Fruit fly (Drosophila melanogaster) whole organism, embryonic: ENCODE measurements around the gene CG11700.

Experiments
- Atf-2 ChIP-seq: fragments of 200-800 bp; sonication (Bioruptor generic); optimal IDR thresholded peaks from 2 replicates; lab custom pipeline; 2016; ENCODE audit warnings: missing biosample characterization, missing genetic modification characterization
- Blimp-1 ChIP-seq: fragments of 200-800 bp; sonication (Bioruptor generic); optimal IDR thresholded peaks from 3 replicates; lab custom pipeline; 2018; ENCODE audit warnings: missing biosample characterization, missing genetic modification characterization, mild to moderate bottlenecking, moderate library complexity, missing genetic modification reagents
- C15 ChIP-seq: fragments of 200-800 bp; sonication (Bioruptor generic); IDR thresholded peaks from 3 replicates; pipeline ENCODE4 v1.3.6; 2022; ENCODE audit warnings: missing biosample characterization, missing genetic modification characterization
- CG10431 ChIP-seq: fragments of 200-800 bp; sonication (Bioruptor generic); optimal IDR thresholded peaks from 3 replicates; lab custom pipeline; 2018; ENCODE audit warnings: missing biosample characterization, mild to moderate bottlenecking, missing genetic modification characterization
- CG10543 ChIP-seq: fragments of 200-800 bp; sonication (Bioruptor generic); optimal IDR thresholded peaks from 3 replicates; lab custom pipeline; 2017; ENCODE audit warnings: missing biosample characterization, mild to moderate bottlenecking, missing genetic modification characterization, moderate library complexity
- CG10979 ChIP-seq: fragments of 200-800 bp; sonication (Bioruptor generic); optimal IDR thresholded peaks from 2 replicates; lab custom pipeline; 2018; ENCODE audit warnings: missing biosample characterization, mild to moderate bottlenecking, missing genetic modification characterization, moderate library complexity
- CG11456 ChIP-seq: fragments of 200-800 bp; sonication (Bioruptor generic); IDR thresholded peaks from 3 replicates; pipeline ENCODE4 v1.3.6; 2022; ENCODE audit warnings: missing biosample characterization, missing genetic modification characterization
- CG11560 ChIP-seq: fragments of 200-800 bp; sonication (Bioruptor generic); IDR thresholded peaks from 3 replicates; pipeline ENCODE4 v1.3.6; 2022; ENCODE audit warnings: missing biosample characterization, missing genetic modification characterization
- CG12155 ChIP-seq: fragments of 200-800 bp; sonication (Bioruptor generic); optimal IDR thresholded peaks from 3 replicates; lab custom pipeline; 2016; ENCODE audit warnings: missing biosample characterization, missing genetic modification characterization
- CG15073 ChIP-seq: fragments of 200-800 bp; sonication (Bioruptor generic); optimal IDR thresholded peaks from 2 replicates; lab custom pipeline; 2016; ENCODE audit warnings: missing biosample characterization, missing genetic modification characterization
- CG1602 ChIP-seq: fragments of 200-800 bp; sonication (Bioruptor generic); optimal IDR thresholded peaks from 3 replicates; lab custom pipeline; 2016; ENCODE audit warnings: missing biosample characterization, missing genetic modification characterization
- CG18476 ChIP-seq: fragments of 200-800 bp; sonication (Bioruptor generic); optimal IDR thresholded peaks from 2 replicates; lab custom pipeline; 2016; ENCODE audit warnings: missing biosample characterization, mild to moderate bottlenecking, missing genetic modification characterization
- CG2678 ChIP-seq: fragments of 200-800 bp; sonication (Bioruptor generic); optimal IDR thresholded peaks from 3 replicates; lab custom pipeline; 2019; ENCODE audit warnings: missing biosample characterization, mild to moderate bottlenecking, missing genetic modification characterization, moderate library complexity
- CG2889 ChIP-seq: fragments of 200-800 bp; sonication (Bioruptor generic); IDR thresholded peaks from 3 replicates; pipeline ENCODE4 v1.3.6; 2022; ENCODE audit warnings: missing biosample characterization, missing genetic modification characterization
- CG32532 ChIP-seq: fragments of 200-800 bp; sonication (Bioruptor generic); IDR thresholded peaks from 2 replicates; pipeline ENCODE4 v1.3.6; 2022; ENCODE audit warnings: missing biosample characterization, missing genetic modification characterization
- CG42726 ChIP-seq: fragments of 200-800 bp; sonication (Bioruptor generic); IDR thresholded peaks from 2 replicates; pipeline ENCODE4 v1.3.6; 2022; ENCODE audit warnings: missing biosample characterization, missing genetic modification characterization; ENCODE audit not compliant: partially characterized antibody
- CG4854 ChIP-seq: fragments of 200-800 bp; sonication (Bioruptor generic); optimal IDR thresholded peaks from 2 replicates; lab custom pipeline; 2016; ENCODE audit warnings: missing biosample characterization, missing genetic modification characterization, inconsistent platforms
- CG6683 ChIP-seq: fragments of 200-800 bp; sonication (Bioruptor generic); optimal IDR thresholded peaks from 2 replicates; lab custom pipeline; 2017; ENCODE audit warnings: missing biosample characterization, mild to moderate bottlenecking, missing genetic modification characterization, missing genetic modification reagents
- CG6689 ChIP-seq: fragments of 200-800 bp; sonication (Bioruptor generic); IDR thresholded peaks from 2 replicates; pipeline ENCODE4 v1.3.6; 2022; ENCODE audit warnings: missing biosample characterization, missing genetic modification characterization
- CG7745 ChIP-seq: fragments of 200-800 bp; sonication (Bioruptor generic); optimal IDR thresholded peaks from 2 replicates; lab custom pipeline; 2018; ENCODE audit warnings: missing biosample characterization, mild to moderate bottlenecking, missing genetic modification characterization, moderate library complexity
- CG7839 ChIP-seq: fragments of 200-800 bp; sonication (Bioruptor generic); optimal IDR thresholded peaks from 3 replicates; lab custom pipeline; 2018; ENCODE audit warnings: missing biosample characterization, mild to moderate bottlenecking, missing genetic modification characterization, moderate library complexity
- CG9817 ChIP-seq: fragments of 200-800 bp; sonication (Bioruptor generic); optimal IDR thresholded peaks from 2 replicates; lab custom pipeline; 2018; ENCODE audit warnings: missing biosample characterization, mild to moderate bottlenecking, missing genetic modification characterization, moderate library complexity
- CG9932 ChIP-seq: fragments of 200-800 bp; sonication (Bioruptor generic); IDR thresholded peaks from 2 replicates; pipeline ENCODE4 v1.3.6; 2022; ENCODE audit warnings: missing biosample characterization, missing genetic modification characterization
- CoRest ChIP-seq: fragments of 200-800 bp; sonication (Bioruptor generic); optimal IDR thresholded peaks from 3 replicates; lab custom pipeline; 2018; ENCODE audit warnings: missing biosample characterization, mild to moderate bottlenecking, missing genetic modification characterization, moderate library complexity
- Doc2 ChIP-seq: fragments of 200-800 bp; sonication (Bioruptor generic); IDR thresholded peaks from 2 replicates; pipeline ENCODE4 v1.3.6; 2022; ENCODE audit warnings: missing biosample characterization, missing genetic modification characterization
- Dp ChIP-seq: fragments of 200-800 bp; sonication (Bioruptor generic); optimal IDR thresholded peaks from 2 replicates; lab custom pipeline; 2018; ENCODE audit warnings: missing biosample characterization, mild to moderate bottlenecking, missing genetic modification characterization, moderate library complexity
- Mrtf ChIP-seq: fragments of 200-800 bp; sonication (Bioruptor generic); IDR thresholded peaks from 3 replicates; pipeline ENCODE4 v1.3.6; 2022; ENCODE audit warnings: missing biosample characterization, missing genetic modification characterization
- Scr ChIP-seq: fragments of 200-800 bp; sonication (Bioruptor generic); IDR thresholded peaks from 2 replicates; pipeline ENCODE4 v1.3.6; 2022; ENCODE audit warnings: missing biosample characterization, missing genetic modification characterization; ENCODE audit not compliant: partially characterized antibody
- Stat92E ChIP-seq, 3 experiments: fragments of >200 bp in 2 of 3; fragments of 200-800 bp in 1 of 3; sonication (Bioruptor generic) in 1 of 3; optimal IDR thresholded peaks; 2 replicates each; lab custom pipeline; 2017 to 2019; ENCODE audit warnings: missing biosample characterization in 3 of 3, missing genetic modification characterization in 3 of 3, mild to moderate bottlenecking in 1 of 3, moderate library complexity in 1 of 3
- Vsx1 ChIP-seq: fragments of 200-800 bp; sonication (Bioruptor generic); optimal IDR thresholded peaks from 2 replicates; lab custom pipeline; 2017; ENCODE audit warnings: missing biosample characterization, mild to moderate bottlenecking, missing genetic modification characterization, missing genetic modification reagents
- abd-A ChIP-seq: fragments of 200-800 bp; sonication (Bioruptor generic); optimal IDR thresholded peaks from 3 replicates; lab custom pipeline; 2019; ENCODE audit warnings: missing biosample characterization, mild to moderate bottlenecking, missing genetic modification characterization, moderate library complexity
- ara ChIP-seq: fragments of 200-800 bp; sonication (Bioruptor generic); IDR thresholded peaks from 2 replicates; pipeline ENCODE4 v1.3.6; 2022; ENCODE audit warnings: missing biosample characterization, missing genetic modification characterization
- ase ChIP-seq: fragments of 200-800 bp; sonication (Bioruptor generic); IDR thresholded peaks from 3 replicates; pipeline ENCODE4 v1.3.6; 2022; ENCODE audit warnings: missing biosample characterization, missing genetic modification characterization
- dan ChIP-seq: fragments of 200-800 bp; sonication (Bioruptor generic); IDR thresholded peaks from 2 replicates; pipeline ENCODE4 v1.3.6; 2022; ENCODE audit warnings: missing biosample characterization, missing genetic modification characterization
- eyg ChIP-seq: fragments of 200-800 bp; sonication (Bioruptor generic); optimal IDR thresholded peaks from 3 replicates; lab custom pipeline; 2016; ENCODE audit warnings: missing biosample characterization, missing genetic modification characterization
- gcm2 ChIP-seq: fragments of 200-800 bp; sonication (Bioruptor generic); optimal IDR thresholded peaks from 2 replicates; lab custom pipeline; 2016; ENCODE audit warnings: missing biosample characterization, missing genetic modification characterization
- grn ChIP-seq: fragments of 200-800 bp; sonication (Bioruptor generic); optimal IDR thresholded peaks from 3 replicates; lab custom pipeline; 2017; ENCODE audit warnings: missing biosample characterization, missing genetic modification characterization
- ind ChIP-seq: fragments of 200-800 bp; sonication (Bioruptor generic); optimal IDR thresholded peaks from 3 replicates; lab custom pipeline; 2016; ENCODE audit warnings: missing biosample characterization, missing genetic modification characterization
- jing ChIP-seq: fragments of 200-800 bp; sonication (Bioruptor generic); optimal IDR thresholded peaks from 2 replicates; lab custom pipeline; 2018; ENCODE audit warnings: missing biosample characterization, mild to moderate bottlenecking, missing genetic modification characterization
- ken ChIP-seq: fragments of 200-800 bp; sonication (Bioruptor generic); IDR thresholded peaks from 3 replicates; pipeline ENCODE4 v1.3.6; 2022; ENCODE audit warnings: missing biosample characterization, missing genetic modification characterization
- klu ChIP-seq: fragments of 200-800 bp; sonication (Bioruptor generic); IDR thresholded peaks from 2 replicates; pipeline ENCODE4 v1.3.6; 2022; ENCODE audit warnings: missing biosample characterization, missing genetic modification characterization
- nerfin-1 ChIP-seq: fragments of 200-800 bp; sonication (Bioruptor generic); optimal IDR thresholded peaks from 3 replicates; lab custom pipeline; 2019; ENCODE audit warnings: missing biosample characterization, mild to moderate bottlenecking, missing genetic modification characterization, moderate library complexity
- sc ChIP-seq, 3 experiments: fragments of >200 bp in 2 of 3; fragments of 200-800 bp in 1 of 3; sonication (Bioruptor generic) in 1 of 3; optimal IDR thresholded peaks; 2 replicates in 2 of 3; 3 replicates in 1 of 3; lab custom pipeline; 2017; ENCODE audit warnings: mild to moderate bottlenecking in 1 of 3, missing biosample characterization in 1 of 3, missing genetic modification characterization in 1 of 3, missing genetic modification reagents in 1 of 3
- scrt ChIP-seq: fragments of 200-800 bp; sonication (Bioruptor generic); optimal IDR thresholded peaks from 2 replicates; lab custom pipeline; 2018; ENCODE audit warnings: missing biosample characterization, mild to moderate bottlenecking, missing genetic modification characterization, moderate library complexity
- so ChIP-seq: fragments of 200-800 bp; sonication (Bioruptor generic); IDR thresholded peaks from 3 replicates; pipeline ENCODE4 v1.3.6; 2022; ENCODE audit warnings: missing biosample characterization, missing genetic modification characterization
- sob ChIP-seq: fragments of 200-800 bp; sonication (Bioruptor generic); IDR thresholded peaks from 2 replicates; pipeline ENCODE4 v1.3.6; 2022; ENCODE audit warnings: missing biosample characterization, missing genetic modification characterization
- stc ChIP-seq: fragments of 200-800 bp; sonication (Bioruptor generic); IDR thresholded peaks from 2 replicates; pipeline ENCODE4 v1.3.6; 2022; ENCODE audit warnings: missing biosample characterization, missing genetic modification characterization
- vfl ChIP-seq: fragments of 200-800 bp; sonication (Bioruptor generic); optimal IDR thresholded peaks from 2 replicates; lab custom pipeline; 2016; ENCODE audit warnings: missing biosample characterization, missing genetic modification characterization
- zfh2 ChIP-seq: fragments of 200-800 bp; sonication (Bioruptor generic); optimal IDR thresholded peaks from 2 replicates; lab custom pipeline; 2016; ENCODE audit warnings: missing biosample characterization, missing genetic modification characterization

Gene CG11700

DNA sequence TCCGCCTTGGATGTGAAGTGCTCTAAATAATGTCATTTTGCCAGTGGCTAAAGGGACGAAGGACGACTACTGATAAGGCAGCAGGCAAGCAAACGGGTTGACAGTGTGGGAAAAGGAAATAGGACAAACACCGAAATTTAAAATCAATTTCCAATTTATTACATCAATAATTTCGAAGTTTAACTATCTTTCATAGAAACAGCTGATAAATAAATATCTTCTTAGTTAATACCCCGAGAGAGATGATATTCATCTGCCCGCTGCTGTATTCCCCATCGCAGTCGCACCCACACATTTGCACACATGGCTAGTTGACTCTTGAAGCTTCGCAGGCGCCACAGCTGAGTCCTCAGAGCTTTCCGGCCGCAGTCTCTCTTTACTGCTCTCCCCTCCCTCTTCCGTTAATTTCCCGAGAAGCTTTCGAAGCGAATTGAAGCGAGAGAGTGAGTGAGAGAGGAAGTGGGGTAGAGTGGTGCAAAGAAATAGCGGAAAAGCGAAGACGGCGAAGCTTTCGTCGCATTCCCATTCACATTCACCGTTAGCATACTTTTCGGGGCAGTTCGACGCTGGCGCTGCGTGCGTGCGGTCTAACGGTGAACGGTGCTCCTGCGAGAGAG lies 33.6 kb upstream of the CG11700 start (continued):
- TF ChIP-seq eyg (peak; percentile 52), klu (GFP tag; lab: Robert Waterston, UW) (0 out of 2 replicates have a peak, but pooled peaks have one; percentile 30), ind (GFP tag; lab: Kevin White, UChicago) (peak; percentile 45), dan (GFP tag; lab: Robert Waterston, UW) (no peak), CG2678 (tag; lab: Kevin White, UChicago) (peak; percentile 81), Blimp-1 (peak; percentile 54), sc (optimal IDR thresholded peaks at IDR 0.05; lab: Kevin White, UChicago) (no peak), sc (GFP tag; optimal IDR thresholded peaks at IDR 0.05; lab: Kevin White, UChicago) (no peak), CG12155 (GFP tag; lab: Kevin White, UChicago) (no peak), CG6683 (GFP tag; lab: Kevin White, UChicago) (peak; percentile 57), abd-A (tag; lab: Kevin White, UChicago) (peak; percentile 50), CG32532 (GFP tag; lab: Robert Waterston, UW) (peak; percentile 77), ken (GFP tag; lab: Robert Waterston, UW) (peak; percentile 54; the same call in 2 of the 3 replicates), CG7839 (tag; lab: Kevin White, UChicago) (peak; percentile 76), Vsx1 (no peak), vfl (GFP tag; lab: Kevin White, UChicago) (no peak), Doc2 (no peak), CG7745 (tag; lab: Kevin White, UChicago) (no peak), CG2889 (peak; percentile 58; the same call in 1 of the 3 replicates), C15 (GFP tag; lab: Robert Waterston, UW) (no peak), CG9932 (GFP tag; lab: Robert Waterston, UW) (peak; percentile 69), CG10979 (tag; lab: Kevin White, UChicago) (no peak), ase (peak; percentile 56; the same call in 2 of the 3 replicates), scrt (GFP tag; lab: Kevin White, UChicago) (peak; percentile 48), ara (GFP tag; lab: Robert Waterston, UW) (peak; percentile 33; the same call in 1 of the 2 replicates), grn (GFP tag; lab: Kevin White, UChicago) (no peak), CG1602 (no peak), CG11456 (GFP tag; lab: Robert Waterston, UW) (peak; percentile 56; the same call in 1 of the 3 replicates), Mrtf (GFP tag; lab: Robert Waterston, UW) (peak; percentile 72), CoRest (tag; lab: Kevin White, UChicago) (peak; percentile 65), CG10543 (peak; percentile 66), so (GFP tag; lab: Robert Waterston, UW) (peak; percentile 55; the same call in 1 of the 3 replicates), zfh2 (GFP tag; lab: Kevin White, UChicago) (peak; percentile 26), Scr (no peak), CG10431 (GFP tag; lab: Kevin White, UChicago) (no peak), CG4854 (no peak), CG18476 (GFP tag; lab: Kevin White, UChicago) (peak; percentile 35), CG11560 (tag; lab: Robert Waterston, UW) (0 out of 3 replicates have a peak, but pooled peaks have one; percentile 31), jing (GFP tag; lab: Kevin White, UChicago) (no peak), Stat92E (GFP tag; optimal IDR thresholded peaks at IDR 0.05; lab: Kevin White, UChicago) (no peak), CG9817 (tag; lab: Kevin White, UChicago) (peak; percentile 52), gcm2 (GFP tag; lab: Kevin White, UChicago) (peak; percentile 3), Atf-2 (GFP tag; lab: Kevin White, UChicago) (no peak), Dp (GFP tag; lab: Kevin White, UChicago) (no peak), stc (GFP tag; lab: Robert Waterston, UW) (peak; percentile 68), CG6689 (GFP tag; lab: Robert Waterston, UW) (peak; percentile 59), CG15073 (GFP tag; lab: Kevin White, UChicago) (no peak), CG42726 (GFP tag; lab: Robert Waterston, UW) (no peak), sob (GFP tag; lab: Robert Waterston, UW) (peak; percentile 74), nerfin-1 (tag; lab: Kevin White, UChicago) (peak; percentile 57)
